Fruit fly (Drosophila melanogaster): Measurements from ENCODE around the gene CG32982.

Gene CG32982

DNA sequence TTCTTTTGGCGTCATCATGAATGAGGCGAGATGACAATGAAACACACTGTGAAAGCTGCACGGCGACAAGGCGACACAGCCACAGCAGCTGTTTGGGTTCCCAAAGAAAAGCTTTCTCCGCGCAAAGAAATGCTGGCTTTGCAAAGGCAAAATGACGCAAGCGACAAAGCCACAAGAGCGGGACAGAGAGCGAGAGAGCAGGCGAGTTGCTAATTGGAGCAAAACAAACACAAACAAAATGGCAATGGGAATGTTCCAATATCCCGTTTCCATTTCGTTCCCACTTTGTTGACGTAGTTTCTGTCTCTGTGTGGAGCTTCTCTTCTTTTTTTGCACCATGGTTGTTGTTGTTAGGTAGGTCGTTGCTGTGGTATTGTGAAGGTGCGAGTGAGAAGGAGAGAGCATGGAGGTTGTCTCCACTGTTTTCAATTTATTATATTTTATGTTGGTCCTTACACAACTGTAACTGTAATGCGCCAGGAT, 79.6 kb downstream of the CG32982 start (continued):
- TF ChIP-seq CG1233 (GFP tag; optimal IDR thresholded peaks at IDR 0.05) (no peak), CG15269 (tag; optimal IDR thresholded peaks at IDR 0.05) (no peak), CG15696 (tag; optimal IDR thresholded peaks at IDR 0.05) (no peak), Ptx1 (GFP tag; IDR thresholded peaks at IDR 0.05) (no peak), CG6654 (GFP tag; optimal IDR thresholded peaks at IDR 0.05) (no peak), CG17361 (GFP tag; IDR thresholded peaks at IDR 0.05) (no peak), Atf-2 (GFP tag; optimal IDR thresholded peaks at IDR 0.05) (no peak), CG6813 (GFP tag; optimal IDR thresholded peaks at IDR 0.05) (peak; percentile 41), CG9876 (GFP tag; optimal IDR thresholded peaks at IDR 0.05) (no peak), TFAM (GFP tag; optimal IDR thresholded peaks at IDR 0.05) (no peak), CG12391 (tag; optimal IDR thresholded peaks at IDR 0.05) (no peak), maf-S (GFP tag; optimal IDR thresholded peaks at IDR 0.05) (no peak), E2f1 (GFP tag; IDR thresholded peaks at IDR 0.05) (no peak), gcm (GFP tag; optimal IDR thresholded peaks at IDR 0.05) (no peak), Ada2b (GFP tag; IDR thresholded peaks at IDR 0.05) (no peak), PHDP (tag; optimal IDR thresholded peaks at IDR 0.05) (peak; percentile 22), amos (GFP tag; IDR thresholded peaks at IDR 0.05; ENCODE audit: partially characterized antibody) (no peak), CG11456 (GFP tag; IDR thresholded peaks at IDR 0.05) (no peak), zen (tag; optimal IDR thresholded peaks at IDR 0.05) (no peak), Fer1 (GFP tag; optimal IDR thresholded peaks at IDR 0.05) (peak; percentile 80), aop (GFP tag; IDR thresholded peaks at IDR 0.05) (no peak), Blimp-1 (GFP tag; optimal IDR thresholded peaks at IDR 0.05) (peak; percentile 38), CG1603 (tag; optimal IDR thresholded peaks at IDR 0.05) (no peak), shn (GFP tag; optimal IDR thresholded peaks at IDR 0.05) (no peak), CG12236 (GFP tag; optimal IDR thresholded peaks at IDR 0.05) (no peak), mam (GFP tag; optimal IDR thresholded peaks at IDR 0.05) (no peak), Abd-B (GFP tag; optimal IDR thresholded peaks at IDR 0.05) (no peak), CG31224 (GFP tag; IDR thresholded peaks at IDR 0.05) (no peak), az2 (GFP tag; optimal IDR thresholded peaks at IDR 0.05) (no peak), CG12219 (GFP tag; optimal IDR thresholded peaks at IDR 0.05) (peak; percentile 45), ro (GFP tag; IDR thresholded peaks at IDR 0.05) (no peak), luna (GFP tag; optimal IDR thresholded peaks at IDR 0.05) (no peak), HLH54F (GFP tag; optimal IDR thresholded peaks at IDR 0.05) (no peak), CG8924 (tag; optimal IDR thresholded peaks at IDR 0.05) (no peak), Optix (GFP tag; IDR thresholded peaks at IDR 0.05) (no peak; the same call in 2 of the 3 replicates), CG10147 (GFP tag; optimal IDR thresholded peaks at IDR 0.05) (peak; percentile 85), gcm2 (GFP tag; optimal IDR thresholded peaks at IDR 0.05) (no peak), zfh2 (GFP tag; optimal IDR thresholded peaks at IDR 0.05) (no peak), Antp (GFP tag; optimal IDR thresholded peaks at IDR 0.05) (no peak), tin (GFP tag; optimal IDR thresholded peaks at IDR 0.05) (no peak), lbe (GFP tag; optimal IDR thresholded peaks at IDR 0.05) (peak; percentile 93), Hey (tag; optimal IDR thresholded peaks at IDR 0.05) (no peak), pfk (GFP tag; optimal IDR thresholded peaks at IDR 0.05) (peak; percentile 99)

Data from whole organism, embryonic.